Worm (Caenorhabditis elegans) whole organism, L4 larva: Measurements from ENCODE around the gene F41G3.21.

Source experiments
- R02D3.7 ChIP-seq: fragments of 150-350 bp; sonication (generic microtip); optimal IDR thresholded peaks from 3 replicates; lab custom pipeline; 2014; ENCODE audit warnings: missing biosample characterization, missing genetic modification characterization
- lin-39 ChIP-seq: fragments of 150-350 bp; optimal IDR thresholded peaks from 2 replicates; lab custom pipeline; 2014; ENCODE audit warnings: missing biosample characterization, missing genetic modification reagents, missing genetic modification characterization
- pqm-1 ChIP-seq: sonication (generic microtip); optimal IDR thresholded peaks from 2 replicates; lab custom pipeline; 2017; ENCODE audit warnings: missing biosample characterization, missing genetic modification characterization
- zag-1 ChIP-seq: fragments of 150-350 bp; optimal IDR thresholded peaks from 2 replicates; lab custom pipeline; 2014; ENCODE audit warnings: missing biosample characterization, missing genetic modification characterization

DNA sequence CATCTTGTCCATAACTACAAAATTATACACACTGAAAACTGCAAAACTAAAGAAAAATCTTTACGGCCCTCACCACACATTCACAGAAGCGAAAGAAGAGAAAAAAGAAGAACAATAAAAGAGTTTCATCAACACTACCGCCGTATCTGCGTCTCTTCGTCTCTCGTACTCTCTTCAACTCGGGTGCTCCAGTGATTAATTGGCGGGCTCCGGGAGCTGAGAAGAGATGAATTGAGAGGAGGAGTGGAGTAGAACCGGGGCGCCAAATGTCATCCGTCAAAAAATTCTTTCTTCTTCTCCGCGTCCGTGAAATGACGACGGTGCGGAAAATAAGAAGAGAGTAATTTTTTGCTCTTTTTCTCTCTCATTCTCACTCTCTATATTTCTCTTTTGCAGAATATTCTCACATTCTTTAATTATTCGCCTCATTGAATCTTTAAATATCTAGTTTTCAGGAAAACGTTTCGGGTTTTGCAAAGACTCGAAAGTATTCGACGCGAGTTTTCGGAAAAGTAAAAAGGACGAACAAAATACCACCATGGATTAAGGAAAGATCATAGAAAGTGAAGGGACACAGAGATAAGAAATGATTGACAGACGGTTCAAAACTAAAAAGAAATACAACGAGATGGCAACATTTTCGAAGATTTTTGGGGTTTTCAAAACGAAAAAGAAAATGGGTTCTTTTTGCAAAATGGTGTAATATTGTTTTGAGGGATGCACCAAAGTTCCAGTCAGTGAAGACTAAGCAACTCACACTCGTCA, 45.1 kb downstream of the F41G3.21 start:
- no peak for TF ChIP-seq R02D3.7 (tag; lab: Kevin White, UChicago)
- TF ChIP-seq pqm-1, result no peak
- TF ChIP-seq lin-39, result no peak
- TF ChIP-seq zag-1, result no peak
